Worm (Caenorhabditis elegans) whole organism, L1 larva: Measurements from ENCODE around the gene Y41D4B.24.
A peak's percentile ranks its signal among the peaks of the same experiment; 100 is the strongest.
"Not testable (repeated sequence)": the region's sequence is repeated elsewhere in the genome, so short reads cannot be mapped to it uniquely, and the experiment has no call there.

ENCODE experiments used
- C04F5.9 ChIP-seq: sonication (generic microtip); optimal IDR thresholded peaks from 2 replicates; lab custom pipeline; 2016; ENCODE audit warnings: missing genetic modification characterization, missing compliant biosample characterization
- C16A3.4 ChIP-seq: fragments of 150-350 bp; optimal IDR thresholded peaks from 2 replicates; lab custom pipeline; 2014; ENCODE audit warnings: missing biosample characterization, missing genetic modification characterization
- Y116A8C.19 ChIP-seq: sonication (generic microtip); optimal IDR thresholded peaks from 2 replicates; lab custom pipeline; 2016; ENCODE audit warnings: missing compliant biosample characterization, missing genetic modification characterization, borderline replicate concordance
- aha-1 ChIP-seq: fragments of 150-350 bp; optimal IDR thresholded peaks from 2 replicates; lab custom pipeline; 2014; ENCODE audit warnings: missing biosample characterization, missing genetic modification characterization
- alr-1 ChIP-seq: fragments of 200-800 bp; sonication (Bioruptor generic); optimal IDR thresholded peaks from 2 replicates; lab custom pipeline; 2018; ENCODE audit warnings: borderline replicate concordance, mild to moderate bottlenecking, missing genetic modification characterization, missing compliant biosample characterization
- ceh-8 ChIP-seq: fragments of 200-800 bp; sonication (Bioruptor generic); optimal IDR thresholded peaks from 2 replicates; lab custom pipeline; 2018; ENCODE audit warnings: mild to moderate bottlenecking, missing genetic modification characterization, moderate library complexity, missing compliant biosample characterization
- ceh-82 ChIP-seq, 3 experiments: fragments of 150-350 bp in 1 of 3; sonication (generic microtip) in 2 of 3; optimal IDR thresholded peaks; 2 replicates each; lab custom pipeline; 2014 to 2017; ENCODE audit warnings: missing biosample characterization in 3 of 3, missing genetic modification characterization in 3 of 3
- egl-13 ChIP-seq: sonication (generic microtip); optimal IDR thresholded peaks from 2 replicates; lab custom pipeline; 2016; ENCODE audit warnings: missing genotype, missing genetic modification reagents, missing genetic modification characterization, missing compliant biosample characterization
- egl-27 ChIP-seq, 2 experiments: fragments of 150-350 bp in 1 of 2; sonication (generic microtip); optimal IDR thresholded peaks; 3 replicates each; lab custom pipeline; 2017 to 2018; ENCODE audit warnings: missing biosample characterization in 2 of 2, missing genetic modification characterization in 2 of 2, missing genetic modification reagents in 2 of 2
- elt-3 ChIP-seq, 6 experiments: fragments of 150-350 bp in 1 of 6; sonication (generic microtip); optimal IDR thresholded peaks; 2 replicates each; lab custom pipeline; 2017 to 2018; ENCODE audit warnings: missing biosample characterization in 6 of 6, missing genetic modification characterization in 6 of 6, inconsistent platforms in 1 of 6
- fkh-4 ChIP-seq: sonication (generic microtip); optimal IDR thresholded peaks from 2 replicates; lab custom pipeline; 2016; ENCODE audit warnings: missing compliant biosample characterization, missing genetic modification characterization, borderline replicate concordance
- fos-1 ChIP-seq: fragments of 150-350 bp; optimal IDR thresholded peaks from 2 replicates; lab custom pipeline; 2014; ENCODE audit warnings: missing biosample characterization, missing genetic modification characterization
- hlh-17 ChIP-seq: fragments of 200-800 bp; sonication (Bioruptor generic); optimal IDR thresholded peaks from 2 replicates; lab custom pipeline; 2018; ENCODE audit warnings: missing genetic modification characterization, mild to moderate bottlenecking, missing compliant biosample characterization, moderate library complexity, borderline replicate concordance
- hlh-4 ChIP-seq: sonication (generic microtip); optimal IDR thresholded peaks from 2 replicates; lab custom pipeline; 2016; ENCODE audit warnings: mild to moderate bottlenecking, missing genetic modification characterization, missing compliant biosample characterization
- isw-1 ChIP-seq: fragments of 200-800 bp; sonication (Bioruptor generic); IDR thresholded peaks from 2 replicates; pipeline ENCODE4 v1.3.6; 2022; ENCODE audit warnings: missing genetic modification characterization, missing compliant biosample characterization
- jun-1 ChIP-seq: fragments of 150-350 bp; optimal IDR thresholded peaks from 2 replicates; lab custom pipeline; 2014; ENCODE audit warnings: missing biosample characterization, missing genetic modification reagents, missing genetic modification characterization
- lin-13 ChIP-seq: fragments of 150-350 bp; optimal IDR thresholded peaks from 2 replicates; lab custom pipeline; 2014; ENCODE audit warnings: missing biosample characterization, missing genetic modification reagents, missing genetic modification characterization
- lin-15B ChIP-seq: fragments of 150-350 bp; sonication (generic microtip); optimal IDR thresholded peaks from 3 replicates; lab custom pipeline; 2014; ENCODE audit warnings: missing biosample characterization, missing genetic modification characterization
- lin-39 ChIP-seq: fragments of 150-350 bp; optimal IDR thresholded peaks from 2 replicates; lab custom pipeline; 2014; ENCODE audit warnings: missing biosample characterization, missing genetic modification reagents, missing genetic modification characterization
- lsy-2 ChIP-seq, 2 experiments: fragments of 150-350 bp; optimal IDR thresholded peaks; 2 replicates each; lab custom pipeline; 2014; ENCODE audit warnings: missing biosample characterization in 2 of 2, missing genetic modification characterization in 2 of 2
- nhr-11 ChIP-seq: fragments of 150-350 bp; optimal IDR thresholded peaks from 2 replicates; lab custom pipeline; 2014; ENCODE audit warnings: missing biosample characterization, missing genetic modification characterization
- nhr-28 ChIP-seq: fragments of 150-350 bp; optimal IDR thresholded peaks from 2 replicates; lab custom pipeline; 2014; ENCODE audit warnings: missing biosample characterization, missing genetic modification characterization
- nhr-47 ChIP-seq: sonication (generic microtip); optimal IDR thresholded peaks from 2 replicates; lab custom pipeline; 2016; ENCODE audit warnings: mild to moderate bottlenecking, missing genetic modification characterization, moderate library complexity, missing compliant biosample characterization
- nhr-85 ChIP-seq: sonication (generic microtip); peaks from one replicate; lab custom pipeline; 2016; ENCODE audit warnings: missing genetic modification characterization, inconsistent platforms, missing compliant biosample characterization
- pag-3 ChIP-seq: sonication (generic microtip); optimal IDR thresholded peaks from 2 replicates; lab custom pipeline; 2017; ENCODE audit warnings: missing genetic modification characterization, mild to moderate bottlenecking, missing compliant biosample characterization, antibody characterized with exemption, borderline replicate concordance; ENCODE audit not compliant: insufficient read depth
- pqm-1 ChIP-seq: sonication (generic microtip); optimal IDR thresholded peaks from 3 replicates; lab custom pipeline; 2017; ENCODE audit warnings: missing biosample characterization, missing genetic modification characterization
- rnt-1 ChIP-seq: sonication (generic microtip); optimal IDR thresholded peaks from 2 replicates; lab custom pipeline; 2016; ENCODE audit warnings: mild to moderate bottlenecking, missing genetic modification characterization, moderate library complexity, missing compliant biosample characterization
- sox-4 ChIP-seq: sonication (generic microtip); optimal IDR thresholded peaks from 2 replicates; lab custom pipeline; 2016; ENCODE audit warnings: missing genetic modification characterization, missing compliant biosample characterization
- sptf-1 ChIP-seq: fragments of 150-350 bp; optimal IDR thresholded peaks from 2 replicates; lab custom pipeline; 2014; ENCODE audit warnings: missing biosample characterization, missing genetic modification characterization
- sup-37 ChIP-seq: fragments of 200-800 bp; sonication (Bioruptor generic); optimal IDR thresholded peaks from 2 replicates; lab custom pipeline; 2018; ENCODE audit warnings: mild to moderate bottlenecking, missing genetic modification characterization, missing compliant biosample characterization
- unc-130 ChIP-seq: fragments of 150-350 bp; optimal IDR thresholded peaks from 2 replicates; lab custom pipeline; 2017; ENCODE audit warnings: missing biosample characterization, missing genetic modification characterization, inconsistent platforms
- unc-62 ChIP-seq: fragments of 150-350 bp; optimal IDR thresholded peaks from 2 replicates; lab custom pipeline; 2014; ENCODE audit warnings: missing biosample characterization, missing genetic modification reagents, missing genetic modification characterization
- ztf-11 ChIP-seq, 2 experiments: sonication (generic microtip); optimal IDR thresholded peaks; 2 replicates each; lab custom pipeline; 2016 to 2017; ENCODE audit warnings: missing genetic modification characterization in 2 of 2, missing biosample characterization in 1 of 2, missing compliant biosample characterization in 1 of 2

Y41D4B.24 gene

ce11 chrIV:1645198-1645597, 36.8 kb downstream of the Y41D4B.24 start, which contains the start of gene nhr-274:
Gene nhr-274, minus strand, starts transcription at chrIV:1645298.
- TF ChIP-seq alr-1, fkh-4, rnt-1 (tag; lab: Kevin White, UChicago): not testable (repeated sequence)

- no peak for TF ChIP-seq elt-3 (tag; optimal IDR thresholded peaks at IDR 0.05; lab: Kevin White, UChicago)
- no peak for TF ChIP-seq lin-39 (tag; lab: Kevin White, UChicago)
- no peak for TF ChIP-seq sox-4
- TF ChIP-seq nhr-28 (tag; lab: Kevin White, UChicago) = no peak
- no peak for TF ChIP-seq fos-1 (tag; lab: Kevin White, UChicago)
- no peak for TF ChIP-seq nhr-11 (tag; lab: Kevin White, UChicago)
- peak; percentile 38 for TF ChIP-seq nhr-85 (tag; lab: Kevin White, UChicago)
- TF ChIP-seq pqm-1 (tag; lab: Kevin White, UChicago) = no peak
- TF ChIP-seq sptf-1 (tag; lab: Kevin White, UChicago) = no peak
Observed at ce11 chrIV:1637333-1637732, 44.6 kb downstream of the Y41D4B.24 start.

- TF ChIP-seq egl-27 (tag; optimal IDR thresholded peaks at IDR 0.05; lab: Kevin White, UChicago) (no peak), lin-15B (tag; lab: Kevin White, UChicago) (no peak), hlh-4 (tag; lab: Kevin White, UChicago) (no peak), Y116A8C.19 (tag; lab: Kevin White, UChicago) (no peak), lin-13 (GFP tag; lab: Kevin White, UChicago) (no peak), egl-13 (tag; lab: Kevin White, UChicago) (no peak), ceh-82 (tag; optimal IDR thresholded peaks at IDR 0.05; lab: Kevin White, UChicago) (no peak), ztf-11 (tag; optimal IDR thresholded peaks at IDR 0.05; lab: Kevin White, UChicago) (no peak)
- TF ChIP-seq, all 84 proteins: peak for 0
Observed at ce11 chrIV:1633445-1633844, 48.5 kb downstream of the Y41D4B.24 start, which contains the start of gene Y41D4B.6. Gene Y41D4B.6, plus strand, starts transcription at chrIV:1633745.

- no peak for TF ChIP-seq jun-1 (tag; lab: Kevin White, UChicago)
Observed at ce11 chrIV:1632593-1632992, 49.4 kb downstream of the Y41D4B.24 start.

- TF ChIP-seq C16A3.4 (tag; lab: Kevin White, UChicago) (no peak), unc-62 (GFP tag; lab: Kevin White, UChicago) (no peak), alr-1 (tag; lab: Kevin White, UChicago) (no peak), pag-3 (tag; lab: Kevin White, UChicago) (no peak), ceh-8 (GFP tag; lab: Kevin White, UChicago) (no peak), unc-130 (no peak), C04F5.9 (tag; lab: Kevin White, UChicago) (no peak), hlh-17 (GFP tag; lab: Kevin White, UChicago) (no peak), pqm-1 (tag; lab: Kevin White, UChicago) (no peak), isw-1 (GFP tag; lab: Robert Waterston, UW) (no peak), fos-1 (tag; lab: Kevin White, UChicago) (no peak), nhr-47 (no peak), elt-3 (tag; optimal IDR thresholded peaks at IDR 0.05; lab: Kevin White, UChicago) (no peak), aha-1 (tag; lab: Kevin White, UChicago) (no peak), sup-37 (GFP tag; lab: Kevin White, UChicago) (no peak), lin-15B (tag; lab: Kevin White, UChicago) (no peak), lsy-2 (tag; optimal IDR thresholded peaks at IDR 0.05; lab: Kevin White, UChicago) (no peak)
Observed at ce11 chrIV:1631651-1632050, 50.3 kb downstream of the Y41D4B.24 start, which contains the start of gene cpg-24. Gene cpg-24, plus strand, starts transcription at chrIV:1631951.
